Worm (Caenorhabditis elegans): ENCODE results near the gene ptp-1.

DNA sequence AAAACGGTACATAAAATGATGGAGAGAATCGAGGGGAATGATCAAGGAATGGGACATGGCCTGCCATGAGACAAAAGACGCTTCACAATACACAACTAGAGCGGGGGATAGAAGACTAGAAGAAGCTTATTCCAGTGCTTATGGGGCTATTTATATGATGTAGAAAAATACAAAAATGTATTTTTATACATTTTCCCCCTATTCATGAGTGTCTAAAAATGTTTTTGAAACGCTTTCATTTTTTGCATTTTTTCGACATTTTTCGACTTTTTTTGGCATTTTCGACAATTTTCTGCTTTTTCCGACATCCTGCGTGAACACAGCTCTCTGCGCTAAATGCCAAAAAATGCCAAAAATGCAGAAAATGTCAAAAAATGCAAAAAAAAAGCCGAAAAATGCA lies 21.9 kb downstream of the ptp-1 start:
- TF ChIP-seq C04F5.9 (tag; optimal IDR thresholded peaks at IDR 0.05) (no peak), lir-3 (tag; optimal IDR thresholded peaks at IDR 0.05; ENCODE audit: poor library complexity) (no peak), nhr-77 (tag; optimal IDR thresholded peaks at IDR 0.05) (no peak), nhr-28 (tag; optimal IDR thresholded peaks at IDR 0.05) (no peak), Y116A8C.19 (tag; optimal IDR thresholded peaks at IDR 0.05; ENCODE audit: borderline replicate concordance) (no peak), lin-14 (GFP tag; optimal IDR thresholded peaks at IDR 0.05) (no peak), lin-13 (GFP tag; optimal IDR thresholded peaks at IDR 0.05) (no peak), unc-62 (GFP tag; optimal IDR thresholded peaks at IDR 0.05) (no peak), snu-23 (GFP tag; optimal IDR thresholded peaks at IDR 0.05) (no peak), snpc-4 (tag; optimal IDR thresholded peaks at IDR 0.05) (no peak)

Data from whole organism, L1 larva.